Fruit fly (Drosophila melanogaster) whole organism, embryonic: ENCODE measurements around the gene Notum.

ENCODE experiments used
- Antp ChIP-seq: fragments of 200-800 bp; sonication (Bioruptor generic); optimal IDR thresholded peaks from 3 replicates; lab custom pipeline; 2016; ENCODE audit warnings: missing biosample characterization, missing genetic modification characterization
- Asciz ChIP-seq: fragments of 200-800 bp; sonication (Bioruptor generic); optimal IDR thresholded peaks from 2 replicates; lab custom pipeline; 2017; ENCODE audit warnings: missing biosample characterization, mild to moderate bottlenecking, missing genetic modification characterization, missing genetic modification reagents
- B-H2 ChIP-seq: fragments of 200-800 bp; sonication (Bioruptor generic); optimal IDR thresholded peaks from 2 replicates; lab custom pipeline; 2018; ENCODE audit warnings: missing biosample characterization, mild to moderate bottlenecking, missing genetic modification characterization
- CG10209 ChIP-seq: fragments of 200-800 bp; sonication (Bioruptor generic); optimal IDR thresholded peaks from 3 replicates; lab custom pipeline; 2017; ENCODE audit warnings: missing biosample characterization, mild to moderate bottlenecking, missing genetic modification characterization, missing genetic modification reagents
- CG11085 ChIP-seq: fragments of 200-800 bp; sonication (Bioruptor generic); IDR thresholded peaks from 2 replicates; pipeline ENCODE4 v1.3.6; 2022; ENCODE audit warnings: missing biosample characterization, missing genetic modification characterization
- CG12104 ChIP-seq: fragments of 200-800 bp; sonication (Bioruptor generic); optimal IDR thresholded peaks from 3 replicates; lab custom pipeline; 2016; ENCODE audit warnings: missing biosample characterization, missing genetic modification characterization
- CG13624 ChIP-seq: fragments of 200-800 bp; sonication (Bioruptor generic); optimal IDR thresholded peaks from 2 replicates; lab custom pipeline; 2016; ENCODE audit warnings: missing biosample characterization, missing genetic modification characterization
- CG17361 ChIP-seq: fragments of 200-800 bp; sonication (Bioruptor generic); IDR thresholded peaks from 3 replicates; pipeline ENCODE4 v1.3.6; 2022; ENCODE audit warnings: missing biosample characterization, missing genetic modification characterization
- CG17568 ChIP-seq: fragments of 200-800 bp; sonication (Bioruptor generic); optimal IDR thresholded peaks from 2 replicates; lab custom pipeline; 2018; ENCODE audit warnings: missing biosample characterization, mild to moderate bottlenecking, missing genetic modification characterization, moderate library complexity
- CG17912 ChIP-seq: fragments of 200-800 bp; sonication (Bioruptor generic); optimal IDR thresholded peaks from 2 replicates; lab custom pipeline; 2018; ENCODE audit warnings: missing biosample characterization, mild to moderate bottlenecking, missing genetic modification characterization
- CG31224 ChIP-seq: fragments of 200-800 bp; sonication (Bioruptor generic); IDR thresholded peaks from 2 replicates; pipeline ENCODE4 v1.3.6; 2022; ENCODE audit warnings: missing biosample characterization, missing genetic modification characterization
- CG32767 ChIP-seq: fragments of 200-800 bp; sonication (Bioruptor generic); IDR thresholded peaks from 2 replicates; pipeline ENCODE4 v1.3.6; 2022; ENCODE audit warnings: missing biosample characterization, missing genetic modification characterization
- CG4328 ChIP-seq: fragments of 200-800 bp; sonication (Bioruptor generic); optimal IDR thresholded peaks from 3 replicates; lab custom pipeline; 2017; ENCODE audit warnings: missing biosample characterization, missing genetic modification reagents, missing genetic modification characterization
- CG4854 ChIP-seq: fragments of 200-800 bp; sonication (Bioruptor generic); optimal IDR thresholded peaks from 2 replicates; lab custom pipeline; 2016; ENCODE audit warnings: missing biosample characterization, missing genetic modification characterization, inconsistent platforms
- CG6175 ChIP-seq: fragments of 200-800 bp; sonication (Bioruptor generic); IDR thresholded peaks from 3 replicates; pipeline ENCODE4 v1.3.6; 2022; ENCODE audit warnings: missing biosample characterization, missing genetic modification characterization
- CG6791 ChIP-seq: fragments of 200-800 bp; sonication (Bioruptor generic); IDR thresholded peaks from 3 replicates; pipeline ENCODE4 v1.3.6; 2022; ENCODE audit warnings: missing biosample characterization, missing genetic modification characterization; ENCODE audit not compliant: partially characterized antibody
- CG7357 ChIP-seq: fragments of 200-800 bp; sonication (Bioruptor generic); IDR thresholded peaks from 3 replicates; pipeline ENCODE4 v1.3.6; 2022; ENCODE audit warnings: missing biosample characterization, missing genetic modification characterization
- CG7745 ChIP-seq: fragments of 200-800 bp; sonication (Bioruptor generic); optimal IDR thresholded peaks from 2 replicates; lab custom pipeline; 2018; ENCODE audit warnings: missing biosample characterization, mild to moderate bottlenecking, missing genetic modification characterization, moderate library complexity
- CG7928 ChIP-seq: fragments of 200-800 bp; sonication (Bioruptor generic); optimal IDR thresholded peaks from 2 replicates; lab custom pipeline; 2017; ENCODE audit warnings: missing biosample characterization, mild to moderate bottlenecking, missing genetic modification characterization
- CG8478 ChIP-seq: fragments of >200 bp; optimal IDR thresholded peaks from 2 replicates; lab custom pipeline; 2018
- CkIIα-i1 ChIP-seq: fragments of 200-800 bp; sonication (Bioruptor generic); IDR thresholded peaks from 2 replicates; pipeline ENCODE4 v1.3.6; 2022; ENCODE audit warnings: missing biosample characterization, missing genetic modification characterization
- Dll ChIP-seq: fragments of 200-800 bp; sonication (Bioruptor generic); IDR thresholded peaks from 4 replicates; pipeline ENCODE4 v1.3.6; 2022; ENCODE audit warnings: missing biosample characterization, missing genetic modification characterization; ENCODE audit not compliant: partially characterized antibody
- Doc2 ChIP-seq: fragments of 200-800 bp; sonication (Bioruptor generic); IDR thresholded peaks from 2 replicates; pipeline ENCODE4 v1.3.6; 2022; ENCODE audit warnings: missing biosample characterization, missing genetic modification characterization
- Doc3 ChIP-seq: fragments of 200-800 bp; sonication (Bioruptor generic); IDR thresholded peaks from 3 replicates; pipeline ENCODE4 v1.3.6; 2022; ENCODE audit warnings: missing biosample characterization, missing genetic modification characterization; ENCODE audit not compliant: partially characterized antibody
- Eip74EF ChIP-seq, 2 experiments: fragments of 200-800 bp in 1 of 2; fragments of >200 bp in 1 of 2; sonication (Bioruptor generic) in 1 of 2; optimal IDR thresholded peaks; 2 replicates each; lab custom pipeline; 2017 to 2019; ENCODE audit warnings: missing biosample characterization in 2 of 2, missing genetic modification characterization in 2 of 2, mild to moderate bottlenecking in 1 of 2, moderate library complexity in 1 of 2
- Gsc ChIP-seq: fragments of 200-800 bp; sonication (Bioruptor generic); IDR thresholded peaks from 2 replicates; pipeline ENCODE4 v1.3.6; 2022; ENCODE audit warnings: missing biosample characterization, missing genetic modification characterization
- Meics ChIP-seq: fragments of 200-800 bp; sonication (Bioruptor generic); optimal IDR thresholded peaks from 2 replicates; lab custom pipeline; 2017; ENCODE audit warnings: missing biosample characterization, mild to moderate bottlenecking, missing genetic modification characterization
- NC2β ChIP-seq: fragments of 200-800 bp; sonication (Bioruptor generic); optimal IDR thresholded peaks from 2 replicates; lab custom pipeline; 2016; ENCODE audit warnings: missing biosample characterization, missing genetic modification characterization
- Nf-YC ChIP-seq: fragments of 200-800 bp; optimal IDR thresholded peaks from 3 replicates; lab custom pipeline; 2019; ENCODE audit warnings: missing biosample characterization, mild to moderate bottlenecking, missing genetic modification characterization, moderate library complexity
- Scr ChIP-seq: fragments of 200-800 bp; sonication (Bioruptor generic); IDR thresholded peaks from 2 replicates; pipeline ENCODE4 v1.3.6; 2022; ENCODE audit warnings: missing biosample characterization, missing genetic modification characterization; ENCODE audit not compliant: partially characterized antibody
- Sox102F ChIP-seq: fragments of 200-800 bp; sonication (Bioruptor generic); optimal IDR thresholded peaks from 2 replicates; lab custom pipeline; 2018; ENCODE audit warnings: missing biosample characterization, mild to moderate bottlenecking, missing genetic modification characterization, moderate library complexity
- Trl ChIP-seq, 3 experiments: fragments of >200 bp in 2 of 3; fragments of 200-800 bp in 1 of 3; sonication (Bioruptor generic) in 1 of 3; optimal IDR thresholded peaks; 2 replicates in 1 of 3; 3 replicates in 2 of 3; lab custom pipeline; 2016 to 2017; ENCODE audit warnings: missing biosample characterization in 1 of 3, missing genetic modification characterization in 1 of 3
- Usf ChIP-seq: fragments of 200-800 bp; sonication (Bioruptor generic); optimal IDR thresholded peaks from 2 replicates; lab custom pipeline; 2017; ENCODE audit warnings: missing genotype, missing biosample characterization, missing genetic modification characterization
- Vsx1 ChIP-seq: fragments of 200-800 bp; sonication (Bioruptor generic); optimal IDR thresholded peaks from 2 replicates; lab custom pipeline; 2017; ENCODE audit warnings: missing biosample characterization, mild to moderate bottlenecking, missing genetic modification characterization, missing genetic modification reagents
- cas ChIP-seq: fragments of 200-800 bp; sonication (Bioruptor generic); IDR thresholded peaks from 2 replicates; pipeline ENCODE4 v1.3.6; 2022; ENCODE audit warnings: missing biosample characterization, missing genetic modification characterization
- caup ChIP-seq: fragments of 200-800 bp; sonication (Bioruptor generic); optimal IDR thresholded peaks from 3 replicates; lab custom pipeline; 2017; ENCODE audit warnings: missing biosample characterization, mild to moderate bottlenecking, missing genetic modification characterization, moderate library complexity; ENCODE audit not compliant: severe bottlenecking
- dati ChIP-seq: fragments of 200-800 bp; sonication (Bioruptor generic); IDR thresholded peaks from 2 replicates; pipeline ENCODE4 v1.3.6; 2022; ENCODE audit warnings: missing biosample characterization, missing genetic modification characterization
- dmrt11E ChIP-seq: fragments of 200-800 bp; sonication (Bioruptor generic); optimal IDR thresholded peaks from 3 replicates; lab custom pipeline; 2018; ENCODE audit warnings: missing biosample characterization, mild to moderate bottlenecking, missing genetic modification characterization, moderate library complexity
- grn ChIP-seq: fragments of 200-800 bp; sonication (Bioruptor generic); optimal IDR thresholded peaks from 3 replicates; lab custom pipeline; 2017; ENCODE audit warnings: missing biosample characterization, missing genetic modification characterization
- gro ChIP-seq: fragments of 200-800 bp; sonication (Bioruptor generic); optimal IDR thresholded peaks from 2 replicates; lab custom pipeline; 2016; ENCODE audit warnings: missing biosample characterization, missing genetic modification characterization
- jing ChIP-seq: fragments of 200-800 bp; sonication (Bioruptor generic); optimal IDR thresholded peaks from 2 replicates; lab custom pipeline; 2018; ENCODE audit warnings: missing biosample characterization, mild to moderate bottlenecking, missing genetic modification characterization
- p53 ChIP-seq: fragments of 200-800 bp; sonication (Bioruptor generic); optimal IDR thresholded peaks from 2 replicates; lab custom pipeline; 2016; ENCODE audit warnings: missing biosample characterization, missing genetic modification characterization
- pho ChIP-seq: fragments of 200-800 bp; sonication (Bioruptor generic); optimal IDR thresholded peaks from 2 replicates; lab custom pipeline; 2016; ENCODE audit warnings: missing biosample characterization, missing genetic modification characterization
- prd ChIP-seq, 3 experiments: fragments of >200 bp in 2 of 3; fragments of 200-800 bp in 1 of 3; sonication (Bioruptor generic) in 1 of 3; optimal IDR thresholded peaks in 2 of 3; IDR thresholded peaks in 1 of 3; 2 replicates in 2 of 3; 3 replicates in 1 of 3; pipeline versions ENCODE4 v1.3.6 to Lab custom; 2017 to 2022; ENCODE audit warnings: missing biosample characterization in 1 of 3, missing genetic modification characterization in 1 of 3
- pros ChIP-seq: fragments of 200-800 bp; sonication (Bioruptor generic); optimal IDR thresholded peaks from 3 replicates; lab custom pipeline; 2019; ENCODE audit warnings: missing biosample characterization, mild to moderate bottlenecking, missing genetic modification characterization, moderate library complexity
- pzg ChIP-seq: fragments of 200-800 bp; sonication (Bioruptor generic); optimal IDR thresholded peaks from 3 replicates; lab custom pipeline; 2018; ENCODE audit warnings: missing biosample characterization, mild to moderate bottlenecking, missing genetic modification characterization, moderate library complexity
- repo ChIP-seq: fragments of 200-800 bp; sonication (Bioruptor generic); optimal IDR thresholded peaks from 2 replicates; lab custom pipeline; 2016; ENCODE audit warnings: missing biosample characterization, missing genetic modification characterization
- zf30C ChIP-seq: fragments of 200-800 bp; sonication (Bioruptor generic); optimal IDR thresholded peaks from 3 replicates; lab custom pipeline; 2018; ENCODE audit warnings: missing biosample characterization, mild to moderate bottlenecking, missing genetic modification characterization

Notum gene

dm6 chr3L:16052145-16053025, 29.1 kb downstream of the Notum start (continued):
- no peak for TF ChIP-seq grn (GFP tag; lab: Kevin White, UChicago)
- TF ChIP-seq gro (GFP tag; lab: Kevin White, UChicago): no peak
- TF ChIP-seq Doc3: no peak
- peak; percentile 89 for TF ChIP-seq pros (GFP tag; lab: Kevin White, UChicago)
- peak; percentile 26 for TF ChIP-seq Vsx1
- no peak for TF ChIP-seq repo (GFP tag; lab: Kevin White, UChicago)
- peak; percentile 20 for TF ChIP-seq Sox102F (GFP tag; lab: Kevin White, UChicago)
- TF ChIP-seq Doc2 (GFP tag; lab: Robert Waterston, UW): no peak
- no peak for TF ChIP-seq CG17912 (GFP tag; lab: Kevin White, UChicago)
- no peak for TF ChIP-seq CG13624 (GFP tag; lab: Kevin White, UChicago)
- no peak; the same call in 3 of the 4 replicates for TF ChIP-seq Dll (GFP tag; lab: Robert Waterston, UW)
- no peak for TF ChIP-seq CG17361
- peak; percentile 16 for TF ChIP-seq CG17568 (GFP tag; lab: Kevin White, UChicago)
- no peak for TF ChIP-seq CG6175 (GFP tag; lab: Robert Waterston, UW)
- TF ChIP-seq Trl (optimal IDR thresholded peaks at IDR 0.05; lab: Kevin White, UChicago): peak; percentile 88 to 99
- TF ChIP-seq Trl (GFP tag; optimal IDR thresholded peaks at IDR 0.05; lab: Kevin White, UChicago): peak; percentile 37
- no peak for TF ChIP-seq pzg
- no peak for TF ChIP-seq cas (GFP tag; lab: Robert Waterston, UW)
- peak; percentile 6 for TF ChIP-seq CG12104 (GFP tag; lab: Kevin White, UChicago)
- TF ChIP-seq dmrt11E: no peak
- no peak for TF ChIP-seq B-H2
- no peak for TF ChIP-seq jing (GFP tag; lab: Kevin White, UChicago)
- TF ChIP-seq p53 (GFP tag; lab: Kevin White, UChicago): no peak
- no peak for TF ChIP-seq Meics
- TF ChIP-seq Asciz: no peak
- TF ChIP-seq CG11085 (GFP tag; lab: Robert Waterston, UW): no peak
- TF ChIP-seq CG6791 (GFP tag; lab: Robert Waterston, UW): no peak
- no peak for TF ChIP-seq CkIIα-i1
- no peak for TF ChIP-seq pho (GFP tag; lab: Kevin White, UChicago)
- TF ChIP-seq caup (GFP tag; lab: Kevin White, UChicago): no peak
- peak; percentile 5 for TF ChIP-seq zf30C (GFP tag; lab: Kevin White, UChicago)
- no peak for TF ChIP-seq Antp (GFP tag; lab: Kevin White, UChicago)
- TF ChIP-seq CG7928 (GFP tag; lab: Kevin White, UChicago): no peak
- peak; percentile 8 to 89 for TF ChIP-seq Eip74EF (GFP tag; optimal IDR thresholded peaks at IDR 0.05; lab: Kevin White, UChicago)
- TF ChIP-seq CG7745: no peak
- no peak for TF ChIP-seq CG7357 (GFP tag; lab: Robert Waterston, UW)
- no peak for TF ChIP-seq CG4854
- no peak for TF ChIP-seq CG4328 (GFP tag; lab: Kevin White, UChicago)
- no peak for TF ChIP-seq Gsc (GFP tag; lab: Robert Waterston, UW)
- no peak for TF ChIP-seq NC2β (GFP tag; lab: Kevin White, UChicago)
- no peak; the same call in 1 of the 2 replicates for TF ChIP-seq Scr (GFP tag; lab: Robert Waterston, UW)
- TF ChIP-seq Usf (GFP tag; lab: Kevin White, UChicago): no peak
- no peak for TF ChIP-seq CG31224 (GFP tag; lab: Robert Waterston, UW)
- TF ChIP-seq dati (GFP tag; lab: Robert Waterston, UW): no peak
- TF ChIP-seq CG32767 (GFP tag; lab: Robert Waterston, UW): peak; percentile 32; the same call in 1 of the 2 replicates
- TF ChIP-seq CG10209 (GFP tag; lab: Kevin White, UChicago): no peak
- peak; percentile 99 for TF ChIP-seq CG8478 (lab: Kevin White, UChicago)
- TF ChIP-seq prd (optimal IDR thresholded peaks at IDR 0.05; lab: Kevin White, UChicago): no peak
- no peak for TF ChIP-seq prd (GFP tag; IDR thresholded peaks at IDR 0.05; lab: Robert Waterston, UW)
- peak; percentile 13 for TF ChIP-seq Nf-YC
